Worm (Caenorhabditis elegans): ENCODE data around the gene C04E7.5.

DNA sequence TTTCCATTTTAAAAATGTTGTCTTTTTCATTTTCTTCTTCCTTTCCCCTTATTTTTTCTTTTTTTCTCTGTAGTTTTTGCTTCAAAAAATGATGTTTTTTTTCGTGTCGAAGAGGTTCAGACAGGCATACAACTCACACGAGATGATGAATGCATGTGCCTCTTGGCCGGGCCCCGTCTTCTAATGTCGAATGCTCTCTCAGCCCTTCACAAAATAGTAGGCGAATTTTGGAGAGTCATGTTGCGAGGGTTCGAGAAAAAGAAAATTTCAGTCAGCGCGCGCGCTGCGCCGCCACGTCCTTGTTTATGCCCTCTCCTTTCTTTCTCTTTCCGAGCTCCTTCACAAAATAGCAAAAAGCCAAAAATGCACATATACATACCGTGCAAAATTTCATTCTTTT lies 36.6 kb upstream of the C04E7.5 start:
- no peak for TF ChIP-seq ztf-11 (tag; optimal IDR thresholded peaks at IDR 0.05)
- no peak for TF ChIP-seq blmp-1 (tag; optimal IDR thresholded peaks at IDR 0.05; ENCODE audit: insufficient read depth)
- TF ChIP-seq ZK546.5 (tag; optimal IDR thresholded peaks at IDR 0.05): no peak
